Fruit fly (Drosophila melanogaster) whole organism, prepupa: ENCODE results near the gene CG14573.

Source experiments
- CG11902 ChIP-seq: fragments of 200-800 bp; sonication (Bioruptor generic); optimal IDR thresholded peaks from 3 replicates; lab custom pipeline; 2016; ENCODE audit warnings: missing biosample characterization, missing genetic modification characterization
- CG16779 ChIP-seq: fragments of 200-800 bp; sonication (Bioruptor generic); optimal IDR thresholded peaks from 3 replicates; lab custom pipeline; 2017; ENCODE audit warnings: missing biosample characterization, mild to moderate bottlenecking, missing genetic modification characterization
- CG32006 ChIP-seq: fragments of 200-800 bp; sonication (Bioruptor generic); optimal IDR thresholded peaks from 3 replicates; lab custom pipeline; 2017; ENCODE audit warnings: missing biosample characterization, mild to moderate bottlenecking, missing genetic modification characterization
- Eip75B ChIP-seq: fragments of 200-800 bp; sonication (Bioruptor generic); optimal IDR thresholded peaks from 3 replicates; lab custom pipeline; 2016; ENCODE audit warnings: missing biosample characterization, missing genetic modification characterization
- Hr4 ChIP-seq: fragments of 200-800 bp; sonication (Bioruptor generic); optimal IDR thresholded peaks from 3 replicates; lab custom pipeline; 2016; ENCODE audit warnings: missing biosample characterization, missing genetic modification characterization
- Lpt ChIP-seq: fragments of 200-800 bp; sonication (Bioruptor generic); optimal IDR thresholded peaks from 3 replicates; lab custom pipeline; 2016; ENCODE audit warnings: missing biosample characterization, missing genetic modification characterization
- Met ChIP-seq: fragments of 200-800 bp; sonication (Bioruptor generic); optimal IDR thresholded peaks from 3 replicates; lab custom pipeline; 2016; ENCODE audit warnings: missing biosample characterization, missing genetic modification characterization
- esn ChIP-seq: fragments of 200-800 bp; sonication (Bioruptor generic); optimal IDR thresholded peaks from 2 replicates; lab custom pipeline; 2016; ENCODE audit warnings: missing biosample characterization, mild to moderate bottlenecking, missing genetic modification characterization, moderate library complexity
- pdm3 ChIP-seq: fragments of 200-800 bp; sonication (Bioruptor generic); optimal IDR thresholded peaks from 3 replicates; lab custom pipeline; 2016; ENCODE audit warnings: missing biosample characterization, missing genetic modification characterization
- svp ChIP-seq: fragments of 200-800 bp; sonication (Bioruptor generic); peaks from one replicate; lab custom pipeline; 2016; ENCODE audit warnings: missing biosample characterization, missing genetic modification characterization
- topi ChIP-seq: fragments of 200-800 bp; sonication (Bioruptor generic); optimal IDR thresholded peaks from 3 replicates; lab custom pipeline; 2016; ENCODE audit warnings: missing biosample characterization, missing genetic modification characterization

DNA sequence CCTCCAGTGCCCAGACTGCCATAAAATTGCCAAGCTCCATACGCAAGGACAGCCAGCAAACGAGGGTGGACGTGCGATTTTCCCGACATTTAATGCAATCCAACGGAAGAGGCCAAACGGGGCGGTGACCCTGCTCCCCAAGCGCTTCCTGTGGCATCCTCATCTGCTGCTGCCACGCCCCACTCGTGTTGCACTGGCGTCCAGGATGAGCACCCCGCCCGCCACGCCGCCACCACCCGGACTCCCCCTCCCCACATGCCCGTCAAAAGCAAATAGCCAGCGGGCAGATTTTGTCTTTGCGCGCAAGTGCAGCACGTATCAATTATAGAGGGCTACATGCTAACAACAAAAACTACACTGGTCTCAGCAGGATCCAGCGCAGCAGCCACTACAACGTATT lies 15.7 kb upstream of the CG14573 start:
- TF ChIP-seq topi (GFP tag; lab: Kevin White, UChicago) (no peak), Hr4 (GFP tag; lab: Kevin White, UChicago) (no peak), Eip75B (GFP tag; lab: Kevin White, UChicago) (no peak), Lpt (GFP tag; lab: Kevin White, UChicago) (no peak), CG16779 (tag; lab: Kevin White, UChicago) (no peak), CG32006 (no peak), esn (GFP tag; lab: Kevin White, UChicago) (no peak), CG11902 (GFP tag; lab: Kevin White, UChicago) (no peak), Met (no peak), pdm3 (GFP tag; lab: Kevin White, UChicago) (no peak), svp (GFP tag; lab: Kevin White, UChicago) (peak; percentile 1)
